Worm (Caenorhabditis elegans) whole organism, L4/young adult: Measurements from ENCODE around the gene cct-2.

ENCODE experiments used
- W03F9.2 ChIP-seq: fragments of 150-350 bp; optimal IDR thresholded peaks from 2 replicates; lab custom pipeline; 2014; ENCODE audit warnings: missing biosample characterization, missing genetic modification characterization
- dao-5 ChIP-seq: sonication (generic microtip); optimal IDR thresholded peaks from 2 replicates; lab custom pipeline; 2016; ENCODE audit warnings: missing genotype, missing genetic modification characterization, moderate library complexity, missing compliant biosample characterization
- him-1 ChIP-seq: sonication (generic microtip); optimal IDR thresholded peaks from 2 replicates; lab custom pipeline; 2016; ENCODE audit warnings: missing genotype, missing genetic modification reagents, missing genetic modification characterization, missing compliant biosample characterization

- TF ChIP-seq him-1 (no peak), W03F9.2 (tag; lab: Kevin White, UChicago) (no peak), dao-5 (no peak)
These were observed 44.0 kb upstream of the cct-2 start, which contains the start of gene rha-1 for ce11 chrII:8883559-8883958.
